Worm (Caenorhabditis elegans) whole organism, early embryonic: ENCODE data around the gene kin-9.
"Not testable (repeated sequence)": the region's sequence is repeated elsewhere in the genome, so short reads cannot be mapped to it uniquely, and the experiment has no call there.

Source experiments
- B0310.2 ChIP-seq: sonication (generic microtip); optimal IDR thresholded peaks from 2 replicates; lab custom pipeline; 2016; ENCODE audit warnings: mild to moderate bottlenecking, missing genetic modification characterization, missing compliant biosample characterization
- F13C5.2 ChIP-seq: sonication (generic microtip); optimal IDR thresholded peaks from 2 replicates; lab custom pipeline; 2017; ENCODE audit warnings: mild to moderate bottlenecking, missing genetic modification characterization, inconsistent platforms, missing compliant biosample characterization
- aly-1 ChIP-seq: sonication (generic microtip); optimal IDR thresholded peaks from 2 replicates; lab custom pipeline; 2016; ENCODE audit warnings: missing genetic modification characterization, missing compliant biosample characterization
- ama-1 ChIP-seq: fragments of 150-350 bp; optimal IDR thresholded peaks from 2 replicates; lab custom pipeline; 2014
- ceh-13 ChIP-seq: fragments of 200-800 bp; sonication (Bioruptor generic); optimal IDR thresholded peaks from 2 replicates; lab custom pipeline; 2018; ENCODE audit warnings: mild to moderate bottlenecking, missing genetic modification characterization, missing compliant biosample characterization
- ceh-36 ChIP-seq: sonication (generic microtip); optimal IDR thresholded peaks from 2 replicates; lab custom pipeline; 2016; ENCODE audit warnings: missing genetic modification characterization, inconsistent platforms, missing compliant biosample characterization
- ets-7 ChIP-seq: sonication (generic microtip); optimal IDR thresholded peaks from 2 replicates; lab custom pipeline; 2016; ENCODE audit warnings: missing genotype, missing genetic modification characterization, missing compliant biosample characterization
- flt-1 ChIP-seq: fragments of 200-800 bp; sonication (Bioruptor generic); IDR thresholded peaks from 2 replicates; pipeline ENCODE4 v1.3.6; 2022; ENCODE audit warnings: missing genetic modification characterization, missing compliant biosample characterization
- hmbx-1 ChIP-seq: sonication (generic microtip); optimal IDR thresholded peaks from 2 replicates; lab custom pipeline; 2016; ENCODE audit warnings: mild to moderate bottlenecking, missing genetic modification characterization, missing compliant biosample characterization
- hmg-4 ChIP-seq: fragments of 200-800 bp; sonication (Bioruptor generic); optimal IDR thresholded peaks from 2 replicates; lab custom pipeline; 2018; ENCODE audit warnings: mild to moderate bottlenecking, missing genetic modification characterization, missing compliant biosample characterization
- hnd-1 ChIP-seq: sonication (generic microtip); optimal IDR thresholded peaks from 2 replicates; lab custom pipeline; 2016; ENCODE audit warnings: missing genetic modification characterization, missing compliant biosample characterization
- pes-1 ChIP-seq: fragments of 200-800 bp; sonication (Bioruptor generic); IDR thresholded peaks from 2 replicates; pipeline ENCODE4 v1.3.6; 2022; ENCODE audit warnings: missing genetic modification reagents, missing genetic modification characterization, missing compliant biosample characterization
- scrt-1 ChIP-seq: fragments of 200-800 bp; sonication (Bioruptor generic); IDR thresholded peaks from 2 replicates; pipeline ENCODE4 v1.3.6; 2022; ENCODE audit warnings: missing genetic modification characterization, missing compliant biosample characterization
- sea-1 ChIP-seq: fragments of 200-800 bp; sonication (Bioruptor generic); conservative IDR thresholded peaks from 2 replicates; pipeline ENCODE4 v1.3.6; 2022; ENCODE audit warnings: missing genetic modification characterization, missing compliant biosample characterization
- tbx-11 ChIP-seq: fragments of 200-800 bp; sonication (Bioruptor generic); IDR thresholded peaks from 2 replicates; pipeline ENCODE4 v1.3.6; 2022; ENCODE audit warnings: missing genetic modification characterization, missing compliant biosample characterization
- tbx-37 ChIP-seq: fragments of 200-800 bp; sonication (Bioruptor generic); conservative IDR thresholded peaks from 2 replicates; pipeline ENCODE4 v1.3.6; 2022; ENCODE audit warnings: missing genetic modification reagents, missing genetic modification characterization, missing compliant biosample characterization
- tra-4 ChIP-seq: sonication (generic microtip); optimal IDR thresholded peaks from 2 replicates; lab custom pipeline; 2017; ENCODE audit warnings: missing genetic modification characterization, missing compliant biosample characterization

Gene kin-9

ce11 chrX:8404308-8405085 is 28.0 kb upstream of the kin-9 start:
- peak; percentile 99 for TF ChIP-seq sea-1
- TF ChIP-seq tbx-37 (GFP tag; lab: Robert Waterston, UW), result peak; percentile 97
- TF ChIP-seq ceh-36 (tag; lab: Kevin White, UChicago), result peak; percentile 91
- no peak for TF ChIP-seq ama-1 (lab: Kevin White, UChicago)
- TF ChIP-seq hnd-1 (tag; lab: Kevin White, UChicago), result peak; percentile 88
- peak; percentile 90 for TF ChIP-seq ceh-13
- TF ChIP-seq flt-1, result peak; percentile 97
- peak; percentile 93 for TF ChIP-seq ets-7 (tag; lab: Kevin White, UChicago)
- peak; percentile 87 for TF ChIP-seq hmbx-1
- TF ChIP-seq hmg-4 (GFP tag; lab: Kevin White, UChicago), result peak; percentile 99
- TF ChIP-seq tra-4 (tag; lab: Kevin White, UChicago), result peak; percentile 85
- peak; percentile 98 for TF ChIP-seq scrt-1 (GFP tag; lab: Robert Waterston, UW)
- peak; percentile 98 for TF ChIP-seq F13C5.2 (tag; lab: Kevin White, UChicago)
- peak; percentile 96 for TF ChIP-seq tbx-11 (GFP tag; lab: Robert Waterston, UW)
- TF ChIP-seq pes-1 (GFP tag; lab: Robert Waterston, UW), result peak; percentile 97
- TF ChIP-seq B0310.2, result peak; percentile 97
- TF ChIP-seq aly-1 (tag; lab: Kevin White, UChicago), result peak; percentile 98

- TF ChIP-seq ets-7 (tag; lab: Kevin White, UChicago) (no peak), tra-4 (tag; lab: Kevin White, UChicago) (no peak), hnd-1 (tag; lab: Kevin White, UChicago) (no peak), pes-1 (GFP tag; lab: Robert Waterston, UW) (no peak), ama-1 (lab: Kevin White, UChicago) (no peak), tbx-11 (GFP tag; lab: Robert Waterston, UW) (no peak), B0310.2 (no peak), hmg-4 (GFP tag; lab: Kevin White, UChicago) (no peak), flt-1 (no peak), ceh-36 (tag; lab: Kevin White, UChicago) (no peak), F13C5.2 (tag; lab: Kevin White, UChicago) (no peak)
Observed at ce11 chrX:8406815-8407214, 25.6 kb upstream of the kin-9 start.

DNA sequence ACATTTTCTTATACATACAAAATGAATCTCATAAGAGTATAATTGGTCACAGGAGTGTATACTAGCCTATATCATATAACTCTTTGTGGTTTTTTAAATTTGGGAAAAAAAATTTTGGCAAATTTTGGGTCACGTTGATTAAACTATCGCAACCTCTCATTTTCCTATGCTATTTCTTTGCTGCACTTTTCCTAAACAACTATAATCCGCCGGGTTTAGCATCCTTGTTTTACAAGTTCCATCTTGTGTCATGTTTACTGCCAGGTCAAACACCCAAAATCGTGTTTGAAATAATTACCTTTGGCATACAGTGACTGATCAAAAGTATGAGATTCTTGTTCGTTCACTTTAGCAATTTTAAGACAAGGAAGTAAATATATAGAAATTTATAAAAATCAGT is 24.2 kb upstream of the kin-9 start, which contains the start of gene sulp-3:
TSS of gene sulp-3 (minus strand) at position 101 of the 400 bp plus-strand sequence.
- TF ChIP-seq hmg-4 (GFP tag; lab: Kevin White, UChicago) (no peak), F13C5.2 (tag; lab: Kevin White, UChicago) (no peak), sea-1 (no peak)

DNA sequence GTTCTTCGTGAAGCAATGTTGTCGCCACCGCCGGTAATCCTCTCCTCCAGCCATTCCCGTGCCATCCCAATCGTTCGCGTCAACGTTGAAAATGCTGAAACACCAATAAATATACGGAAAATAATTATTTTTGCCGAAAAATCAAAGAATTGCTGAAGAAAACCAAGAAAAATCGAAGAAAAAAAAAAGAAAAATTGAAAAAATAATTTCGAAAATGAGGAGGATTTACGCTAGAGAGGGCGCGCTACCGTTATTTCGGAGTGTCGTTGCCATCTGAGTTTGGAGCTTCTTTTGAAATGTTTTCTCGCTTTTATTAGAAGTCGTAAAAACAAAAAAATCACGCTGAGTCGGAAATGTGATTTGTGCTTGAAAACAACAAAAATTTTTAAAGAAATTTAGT is 21.7 kb upstream of the kin-9 start, which contains the start of gene F08F1.9:
TSS of gene F08F1.9 (minus strand) at position 101 of the 400 bp plus-strand sequence.
- TF ChIP-seq hmg-4 (GFP tag; lab: Kevin White, UChicago); ceh-13; tra-4 (tag; lab: Kevin White, UChicago): not testable (repeated sequence)

DNA sequence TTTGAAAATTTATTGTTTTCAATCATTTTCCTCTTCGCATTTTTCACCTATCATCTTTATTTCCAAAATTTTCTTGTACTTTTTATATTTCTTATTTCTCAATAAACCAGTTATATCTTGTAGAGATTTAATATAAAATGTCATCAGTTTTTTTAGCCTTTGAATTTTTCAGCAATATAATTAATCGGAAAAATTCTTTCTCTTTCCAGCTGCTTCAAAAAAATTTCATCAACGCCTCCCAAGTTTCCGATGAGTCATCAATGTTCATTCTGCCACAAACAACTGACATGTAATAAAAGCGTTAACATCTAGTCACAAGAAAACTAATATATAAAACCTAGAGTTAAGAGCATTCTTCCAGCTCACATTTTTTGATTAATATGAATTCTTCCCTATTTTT is 19.3 kb upstream of the kin-9 start, which contains the start of gene F08F1.4:
TSS of gene F08F1.4 (plus strand) at position 301 of the 400 bp plus-strand sequence.
- TF ChIP-seq B0310.2 (no peak), aly-1 (tag; lab: Kevin White, UChicago) (no peak), F13C5.2 (tag; lab: Kevin White, UChicago) (no peak), hmbx-1 (no peak), sea-1 (no peak), pes-1 (GFP tag; lab: Robert Waterston, UW) (no peak), tbx-37 (GFP tag; lab: Robert Waterston, UW) (no peak), ceh-13 (no peak), tbx-11 (GFP tag; lab: Robert Waterston, UW) (no peak)

DNA sequence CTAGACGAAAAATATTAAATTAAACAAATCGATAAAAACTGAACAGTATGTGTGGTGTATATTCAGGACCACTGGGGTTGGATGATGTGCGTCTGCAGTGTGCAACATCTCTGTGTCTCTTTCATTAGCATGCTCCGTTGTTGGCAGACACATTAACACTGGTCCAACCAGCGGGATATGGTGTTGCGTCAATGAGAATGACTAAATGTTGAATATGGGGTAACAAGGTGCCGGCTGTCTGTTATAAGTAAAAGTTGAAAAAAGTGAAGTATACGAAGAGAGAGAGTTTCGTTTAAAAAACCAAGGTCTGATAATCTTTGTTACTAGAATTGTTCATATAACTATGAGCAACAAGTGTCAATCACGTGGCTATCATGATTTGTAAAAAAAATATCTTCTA is 15.6 kb upstream of the kin-9 start, which contains the start of gene ced-8:
TSS of gene ced-8 (minus strand) at position 101 of the 400 bp plus-strand sequence.
- no peak for TF ChIP-seq ets-7 (tag; lab: Kevin White, UChicago)
- no peak for TF ChIP-seq sea-1
- no peak for TF ChIP-seq hmg-4 (GFP tag; lab: Kevin White, UChicago)
- TF ChIP-seq scrt-1 (GFP tag; lab: Robert Waterston, UW), result no peak
- no peak for TF ChIP-seq hmbx-1
- no peak for TF ChIP-seq ama-1 (lab: Kevin White, UChicago)
- TF ChIP-seq tra-4 (tag; lab: Kevin White, UChicago), result no peak
- TF ChIP-seq ceh-13, result no peak
- no peak for TF ChIP-seq tbx-11 (GFP tag; lab: Robert Waterston, UW)
- TF ChIP-seq hnd-1 (tag; lab: Kevin White, UChicago), result no peak
- no peak for TF ChIP-seq F13C5.2 (tag; lab: Kevin White, UChicago)
- no peak for TF ChIP-seq aly-1 (tag; lab: Kevin White, UChicago)
- TF ChIP-seq B0310.2, result no peak

DNA sequence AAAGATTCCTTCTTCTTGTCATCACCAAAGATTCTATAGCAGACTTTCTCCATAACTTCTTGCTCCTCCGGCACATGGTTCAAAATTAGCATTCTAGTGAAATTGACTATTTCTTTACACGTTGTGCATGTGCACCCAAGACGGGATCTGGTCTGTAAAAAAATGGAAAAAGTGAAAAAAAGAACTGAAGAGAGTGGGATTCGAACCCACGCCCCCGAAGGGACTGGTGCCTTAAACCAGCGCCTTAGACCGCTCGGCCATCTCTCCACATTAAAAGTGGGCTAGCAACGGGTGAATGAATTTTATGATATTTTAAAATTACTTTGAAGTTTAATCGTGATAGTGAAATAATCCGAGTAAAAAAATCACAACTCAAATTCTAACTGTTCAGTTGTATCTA is 14.7 kb upstream of the kin-9 start:
- TF ChIP-seq ama-1 (lab: Kevin White, UChicago) (no peak), hmg-4 (GFP tag; lab: Kevin White, UChicago) (no peak), ceh-13 (no peak), tra-4 (tag; lab: Kevin White, UChicago) (no peak), tbx-11 (GFP tag; lab: Robert Waterston, UW) (no peak), scrt-1 (GFP tag; lab: Robert Waterston, UW) (no peak), ets-7 (tag; lab: Kevin White, UChicago) (no peak)
